Fruit fly (Drosophila melanogaster) Kc167 (cell line): ENCODE results near the gene CG4009.

Experiments used
- Myc ChIP-seq: fragments of >200 bp; optimal IDR thresholded peaks from 2 replicates; lab custom pipeline; 2017; ENCODE audit warnings: missing external identifiers
- Sin3A ChIP-seq: fragments of >200 bp; optimal IDR thresholded peaks from 2 replicates; lab custom pipeline; 2018; ENCODE audit warnings: missing external identifiers
- h ChIP-seq: fragments of >200 bp; optimal IDR thresholded peaks from 3 replicates; lab custom pipeline; 2018; ENCODE audit warnings: missing external identifiers
- insv ChIP-seq: fragments of >200 bp; optimal IDR thresholded peaks from 3 replicates; lab custom pipeline; 2018; ENCODE audit warnings: missing external identifiers
- psq ChIP-seq: fragments of >200 bp; optimal IDR thresholded peaks from 2 replicates; lab custom pipeline; 2017; ENCODE audit warnings: missing external identifiers
- ttk ChIP-seq: sonication (Bioruptor generic); optimal IDR thresholded peaks from 2 replicates; lab custom pipeline; 2017; ENCODE audit warnings: missing external identifiers

Gene CG4009

DNA sequence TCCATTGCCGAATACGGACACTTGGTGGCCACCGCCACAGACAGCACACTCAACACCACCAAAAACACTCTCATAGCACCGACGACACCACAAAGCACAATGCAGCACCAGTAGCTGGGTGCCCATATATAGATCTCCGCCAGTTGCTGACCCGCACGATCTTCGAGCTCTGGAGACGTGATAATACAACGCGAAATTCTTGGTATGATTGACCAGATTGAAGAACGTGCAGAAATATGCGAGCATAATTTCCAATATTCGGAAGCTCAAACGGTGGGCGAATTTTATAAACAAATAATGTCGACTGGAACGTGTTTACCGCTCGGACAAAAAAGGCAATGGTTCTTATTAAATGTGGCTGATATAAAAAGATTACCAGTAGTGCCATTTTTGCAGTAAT, at the start of gene CG4009:
Gene CG4009, minus strand, starts transcription at position 101 of the 400 bp plus-strand sequence.
- no peak for TF ChIP-seq insv
- TF ChIP-seq Myc (lab: Kevin White, UChicago) = no peak

DNA sequence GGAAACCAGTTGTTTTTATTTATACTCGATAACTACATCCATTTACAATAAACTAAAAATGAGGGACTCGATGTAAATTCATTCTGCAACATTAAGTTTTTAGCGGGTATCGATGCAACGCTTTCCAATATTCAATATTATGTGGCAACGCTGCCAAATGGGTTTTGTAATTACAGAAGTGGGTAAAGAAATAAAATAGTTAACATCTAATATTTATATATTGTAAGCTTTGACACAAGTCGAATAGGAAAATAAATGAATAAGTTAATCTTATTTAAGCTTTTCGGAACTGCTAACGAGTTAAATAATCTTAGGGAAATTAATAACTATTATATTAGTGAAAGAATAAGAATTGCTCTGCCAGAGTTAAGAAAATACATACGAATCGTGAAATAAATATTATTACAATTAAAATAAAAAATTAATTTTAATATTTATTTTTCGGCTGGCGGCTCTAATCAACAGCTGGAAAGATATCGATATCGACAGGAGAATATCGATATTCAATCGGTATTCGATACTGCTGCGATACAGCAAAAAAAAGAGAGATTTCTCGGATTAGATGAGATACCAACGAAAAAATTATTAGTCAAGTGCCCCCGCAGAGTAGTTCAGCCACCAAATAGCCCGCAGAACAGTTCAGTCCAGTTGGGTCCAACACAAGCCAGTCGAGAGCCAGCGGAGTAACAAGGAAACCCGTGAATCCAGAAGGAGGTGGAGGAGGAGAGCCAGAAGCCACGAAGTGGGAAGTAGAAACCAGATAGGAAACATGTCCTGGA, 49.4 kb upstream of the CG4009 start, which contains the start of gene GckIII:
Gene GckIII, plus strand, starts transcription at position 485 of the 779 bp plus-strand sequence.
- TF ChIP-seq psq (lab: Kevin White, UChicago) (no peak), Sin3A (no peak), ttk (no peak), insv (no peak), Myc (lab: Kevin White, UChicago) (no peak), h (no peak)

DNA sequence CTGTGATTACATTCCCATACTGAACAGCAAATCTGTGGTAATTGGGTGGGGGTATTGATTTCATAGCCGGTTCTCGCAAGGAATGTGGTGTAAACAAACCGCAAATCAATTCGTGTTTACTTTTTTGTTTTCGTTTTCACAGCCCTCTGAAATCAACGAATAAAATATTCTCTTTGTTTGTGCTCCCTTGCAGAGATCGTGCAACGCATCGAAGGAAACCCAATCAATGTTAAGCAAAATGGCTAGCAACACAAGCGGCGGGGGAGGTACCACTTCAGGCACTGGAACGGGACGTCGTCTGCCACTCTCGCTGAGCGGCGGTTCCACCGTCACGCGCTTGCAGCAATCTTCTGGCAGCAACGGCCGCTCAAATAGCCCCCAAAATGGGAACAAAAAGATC, 46.6 kb upstream of the CG4009 start:
- TF ChIP-seq h (no peak), Sin3A (no peak)

DNA sequence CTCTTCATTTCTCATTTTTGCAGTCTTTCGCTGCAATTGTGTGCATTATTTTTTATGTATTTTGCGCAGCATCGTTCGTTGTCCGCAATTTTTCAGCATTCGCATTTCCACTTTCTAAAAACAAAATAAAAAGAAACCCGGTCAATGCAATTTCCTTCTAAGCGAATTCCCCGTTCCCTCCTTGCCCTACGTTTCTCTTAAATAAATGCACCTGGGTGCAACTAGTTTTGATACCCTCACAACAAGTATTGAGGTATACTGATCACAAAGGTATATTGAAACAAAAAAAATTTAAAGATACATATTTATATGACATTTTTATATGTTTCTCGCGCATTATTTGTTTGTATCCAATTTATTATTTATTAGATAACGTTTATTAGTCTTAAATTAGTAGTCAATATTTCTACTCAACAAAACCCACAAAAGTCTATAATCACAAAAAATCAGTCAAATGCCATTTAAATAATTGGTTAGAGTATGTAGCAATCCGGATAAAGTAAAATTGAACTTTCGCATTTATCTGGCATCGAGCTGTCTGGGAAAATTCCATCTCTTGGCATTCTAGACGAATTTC, 45.6 kb upstream of the CG4009 start:
- TF ChIP-seq psq (lab: Kevin White, UChicago) (no peak), Myc (lab: Kevin White, UChicago) (no peak), h (no peak), ttk (no peak), insv (no peak), Sin3A (no peak)

DNA sequence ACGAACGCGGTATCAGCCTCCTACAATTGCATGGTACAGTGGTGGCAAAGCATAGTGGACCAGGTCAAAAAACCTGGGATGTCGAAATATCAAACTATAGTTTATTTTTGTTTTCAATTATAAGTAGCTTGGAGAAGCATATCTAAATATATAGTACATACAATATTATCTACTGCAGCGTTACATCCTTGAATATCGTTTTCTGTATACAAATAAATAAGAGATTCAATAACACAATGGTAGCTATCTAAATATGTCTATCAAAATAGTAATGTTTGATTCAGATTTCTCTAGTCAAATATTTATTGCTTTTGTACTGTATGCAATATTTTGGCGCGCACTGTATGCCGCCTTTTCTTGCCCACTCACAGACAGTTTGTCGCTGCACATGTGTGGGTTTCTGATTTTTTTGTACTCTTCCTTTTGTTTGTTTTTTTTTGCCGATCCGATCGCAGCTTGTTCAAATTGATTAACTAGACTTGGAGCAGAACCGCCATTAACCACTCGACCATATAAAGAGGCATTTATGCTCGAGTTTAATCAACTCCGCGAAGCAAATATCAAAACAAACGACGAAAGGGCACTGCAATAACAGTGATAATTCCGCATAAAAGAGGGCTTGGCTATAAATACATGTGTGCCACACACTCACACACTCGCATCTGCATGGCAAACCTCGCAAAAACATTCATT, 45.0 kb upstream of the CG4009 start:
- no peak for TF ChIP-seq Myc (lab: Kevin White, UChicago)
- peak; percentile 21 for TF ChIP-seq h

DNA sequence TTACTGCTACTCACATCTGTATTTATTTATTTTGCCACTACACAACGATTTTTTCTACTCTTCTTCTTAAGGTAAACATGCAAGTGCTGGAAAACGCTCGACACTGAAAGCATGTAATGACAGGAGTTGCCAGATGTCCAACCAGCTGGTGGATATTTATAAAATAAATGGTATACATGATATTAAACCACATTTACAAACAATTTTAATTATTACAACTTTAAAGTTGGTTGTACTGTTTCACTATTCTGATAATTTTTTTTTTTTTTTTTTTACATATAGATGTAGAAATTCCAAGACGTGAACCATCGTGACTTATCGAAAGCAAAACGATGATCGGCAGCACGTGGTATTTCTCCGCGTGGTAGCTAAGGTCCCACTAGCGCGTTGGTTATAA, 44.0 kb upstream of the CG4009 start, which contains the start of the genes Keap1 and kuk:
Gene Keap1, minus strand, starts transcription at position 87 of the 397 bp plus-strand sequence.
Gene kuk, plus strand, starts transcription at position 386 of the 397 bp plus-strand sequence.
- TF ChIP-seq psq (lab: Kevin White, UChicago) (no peak), h (no peak), insv (no peak), Sin3A (no peak), ttk (no peak), Myc (lab: Kevin White, UChicago) (no peak)

DNA sequence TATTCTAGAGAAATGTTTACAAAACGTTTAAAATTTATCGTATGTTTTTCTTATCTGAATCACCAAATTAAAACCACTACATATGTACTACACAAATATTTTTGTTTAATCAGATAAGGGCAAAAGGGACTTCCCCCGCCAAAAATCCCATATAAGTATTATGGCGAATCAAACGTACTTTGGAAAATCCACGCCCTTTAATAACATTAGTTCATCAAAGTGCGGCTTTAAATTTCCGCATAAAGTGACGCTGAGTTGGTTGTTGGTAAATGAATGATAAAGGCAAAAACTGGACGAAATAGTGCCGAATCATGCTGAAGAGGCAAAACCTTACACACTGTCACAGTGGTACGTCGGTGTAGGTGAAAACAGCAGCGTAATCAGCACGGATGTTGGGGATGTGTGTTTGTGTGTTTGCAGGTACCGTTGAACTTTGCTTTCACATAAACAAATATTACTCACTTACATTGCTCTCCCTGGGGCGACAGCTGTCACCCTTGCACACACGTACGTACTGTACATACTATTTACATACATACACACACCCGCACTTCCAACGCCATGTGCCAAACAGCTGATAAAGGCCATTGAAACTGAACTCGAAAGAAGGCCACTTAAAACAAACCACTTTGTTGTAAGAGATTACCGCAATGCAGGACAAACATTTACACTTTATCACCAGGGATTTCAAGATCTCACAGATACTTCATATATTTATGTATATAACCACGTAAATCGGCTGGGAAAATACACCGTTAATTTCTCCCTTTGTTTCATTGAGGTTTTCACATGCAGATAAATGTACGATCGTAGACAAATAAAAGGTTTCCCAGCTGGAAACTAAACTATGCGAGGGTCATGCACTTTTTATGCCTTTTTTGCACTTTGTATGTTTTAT, 43.4 kb upstream of the CG4009 start:
- no peak for TF ChIP-seq psq (lab: Kevin White, UChicago)

DNA sequence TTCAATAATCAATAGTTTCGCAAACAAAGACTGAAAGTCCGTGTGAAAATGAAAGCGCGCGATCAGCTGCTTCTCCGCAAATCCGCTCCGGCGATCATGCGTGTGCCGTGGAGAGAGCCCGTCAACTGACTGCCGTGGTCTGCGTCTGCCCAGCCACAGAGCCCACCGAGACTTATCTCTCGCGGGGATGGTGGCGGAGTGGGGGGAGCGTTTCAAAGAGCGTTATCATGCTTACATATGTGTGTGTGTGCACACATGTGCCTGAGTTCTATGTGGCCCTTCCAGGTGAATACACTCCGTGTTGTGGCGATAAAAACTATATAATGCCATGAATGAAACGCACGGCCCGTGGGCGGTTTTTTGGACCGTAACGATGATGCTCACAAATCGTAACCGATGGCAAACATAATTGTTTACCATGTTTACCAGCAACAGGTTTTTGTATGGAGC, 42.1 kb upstream of the CG4009 start:
- TF ChIP-seq insv (peak; percentile 41), h (peak; percentile 44), Myc (lab: Kevin White, UChicago) (no peak)

DNA sequence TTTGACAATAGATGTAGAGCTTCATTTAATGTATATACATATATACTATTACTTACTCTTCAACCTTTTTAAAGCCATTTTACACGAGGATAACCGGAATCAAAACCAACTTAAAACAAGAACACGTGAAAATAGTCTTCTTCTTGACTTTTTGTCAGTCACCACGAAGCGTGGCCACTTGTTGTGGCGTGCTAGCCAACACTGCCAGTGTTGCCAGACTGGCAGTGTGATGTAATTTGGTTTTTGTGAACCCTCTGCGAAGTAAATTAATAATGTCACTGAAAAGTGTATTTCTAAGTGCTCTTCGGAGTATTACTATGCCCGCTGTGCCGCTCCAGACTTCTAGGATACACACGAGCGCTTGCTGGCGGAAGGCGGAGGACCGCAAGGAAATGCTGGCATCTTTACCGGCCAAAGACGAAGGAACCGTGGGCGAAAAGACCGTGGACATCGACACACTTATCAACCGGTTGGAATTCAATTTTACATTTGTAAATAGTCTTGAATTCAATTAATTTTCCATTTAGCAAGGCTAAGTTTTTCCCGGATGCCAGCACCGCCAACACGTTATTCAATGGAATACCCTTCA, 36.8 kb upstream of the CG4009 start, which contains the start of the genes Ns1 and mRpS11:
Gene Ns1, minus strand, starts transcription at position 150 of the 589 bp plus-strand sequence.
Gene mRpS11, plus strand, starts transcription at position 207 of the 589 bp plus-strand sequence.
- no peak for TF ChIP-seq psq (lab: Kevin White, UChicago)
- no peak for TF ChIP-seq Myc (lab: Kevin White, UChicago)
- TF ChIP-seq ttk = no peak
- no peak for TF ChIP-seq insv
- TF ChIP-seq Sin3A = no peak

DNA sequence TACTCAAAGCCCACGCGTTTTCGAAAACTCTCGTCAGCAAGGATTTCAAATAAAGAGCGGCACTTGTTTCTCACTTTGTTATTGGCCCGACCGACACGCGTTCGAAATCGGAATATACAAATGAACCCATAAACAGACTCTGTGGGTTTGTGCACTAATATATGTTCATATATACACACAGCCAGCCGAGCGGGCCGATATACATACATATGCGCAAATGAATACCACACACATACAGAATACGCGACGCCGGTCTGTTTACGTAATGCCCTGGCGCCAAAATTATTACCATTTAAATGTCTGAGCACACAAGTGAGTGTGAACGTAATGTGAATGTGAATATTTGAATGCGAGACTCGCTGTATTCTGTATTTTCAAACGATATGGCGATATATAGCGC, 31.9 kb upstream of the CG4009 start:
- TF ChIP-seq psq (lab: Kevin White, UChicago) (no peak), Sin3A (no peak), ttk (no peak), Myc (lab: Kevin White, UChicago) (no peak), insv (no peak), h (no peak)

DNA sequence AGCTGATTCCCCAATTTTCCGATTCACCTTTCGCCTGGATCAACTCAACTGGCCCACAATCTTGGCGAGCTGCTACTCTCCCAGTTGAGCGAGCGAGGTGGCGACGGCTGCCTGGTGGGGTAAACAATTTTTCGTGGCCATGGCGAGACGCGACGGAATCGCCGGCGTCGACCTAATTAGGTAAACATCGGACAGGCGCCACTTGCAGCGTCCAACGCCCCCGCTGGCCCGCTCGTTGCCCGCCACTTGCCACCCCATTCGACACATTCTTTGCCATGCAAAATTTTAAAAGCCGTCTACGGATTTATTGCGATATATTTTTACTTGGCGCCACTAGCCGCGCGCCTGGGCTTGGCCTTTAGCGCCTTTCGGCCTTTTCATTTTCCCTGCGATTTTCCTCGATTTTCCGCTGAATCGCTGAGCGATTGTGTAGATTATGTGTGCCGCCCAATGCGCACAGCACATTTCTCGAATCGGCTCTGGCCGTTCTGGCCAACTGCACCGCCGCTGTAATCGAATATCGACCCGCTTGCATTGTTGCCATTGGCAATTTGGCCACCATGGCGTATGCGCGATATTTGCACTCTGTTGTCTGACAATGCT, 31.1 kb upstream of the CG4009 start:
- TF ChIP-seq ttk (no peak), h (no peak), psq (lab: Kevin White, UChicago) (no peak), insv (no peak), Sin3A (no peak), Myc (lab: Kevin White, UChicago) (no peak)

DNA sequence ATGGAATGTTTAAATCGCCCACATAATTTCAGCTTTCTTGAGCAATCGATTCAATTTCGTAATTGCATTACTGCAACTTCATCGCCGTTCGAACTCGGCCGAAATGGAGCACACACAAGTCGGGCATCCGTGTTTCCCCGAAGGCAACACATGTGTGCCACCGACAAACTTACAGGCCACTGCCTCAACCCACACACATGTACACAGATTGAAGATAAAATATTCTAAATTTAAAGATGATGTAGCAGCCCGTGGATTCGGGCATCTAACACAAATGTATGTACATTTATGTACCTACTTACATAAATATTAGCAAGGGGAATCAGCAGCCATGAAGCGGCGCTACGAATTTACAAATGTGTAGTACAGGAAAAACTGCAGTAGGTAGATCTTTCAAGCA, 30.2 kb upstream of the CG4009 start:
- TF ChIP-seq Sin3A (no peak), h (no peak), ttk (no peak), psq (lab: Kevin White, UChicago) (no peak), Myc (lab: Kevin White, UChicago) (no peak)
